Worm (Caenorhabditis elegans) whole organism, L1 larva: ENCODE results near the gene T02B11.9.
A peak's percentile ranks its signal among the peaks of the same experiment; 100 is the strongest.

Experiments used
- C16A3.4 ChIP-seq: fragments of 150-350 bp; optimal IDR thresholded peaks from 2 replicates; lab custom pipeline; 2014; ENCODE audit warnings: missing biosample characterization, missing genetic modification characterization
- C34B4.2 ChIP-seq: sonication (generic microtip); optimal IDR thresholded peaks from 2 replicates; lab custom pipeline; 2017; ENCODE audit warnings: mild to moderate bottlenecking, missing genetic modification characterization, missing compliant biosample characterization
- F16B12.6 ChIP-seq: fragments of 150-350 bp; optimal IDR thresholded peaks from 2 replicates; lab custom pipeline; 2014; ENCODE audit warnings: missing biosample characterization, missing genetic modification characterization
- ama-1 ChIP-seq: fragments of 150-350 bp; optimal IDR thresholded peaks from 2 replicates; lab custom pipeline; 2014
- blmp-1 ChIP-seq: fragments of 150-350 bp; optimal IDR thresholded peaks from 2 replicates; lab custom pipeline; 2014; ENCODE audit warnings: missing biosample characterization, missing genetic modification characterization
- ceh-63 ChIP-seq: fragments of 200-800 bp; sonication (Bioruptor generic); optimal IDR thresholded peaks from 2 replicates; lab custom pipeline; 2018; ENCODE audit warnings: mild to moderate bottlenecking, missing genetic modification characterization, missing compliant biosample characterization
- ceh-90 ChIP-seq: sonication (generic microtip); optimal IDR thresholded peaks from 2 replicates; lab custom pipeline; 2016; ENCODE audit warnings: missing genetic modification characterization, missing compliant biosample characterization
- dpl-1 ChIP-seq, 3 experiments: fragments of 150-350 bp in 2 of 3; sonication (generic microtip) in 1 of 3; optimal IDR thresholded peaks; 2 replicates each; lab custom pipeline; 2014 to 2017; ENCODE audit warnings: missing biosample characterization in 3 of 3, missing genetic modification characterization in 3 of 3, missing genetic modification reagents in 3 of 3
- efl-1 ChIP-seq, 4 experiments: fragments of 150-350 bp; optimal IDR thresholded peaks in 3 of 4; peaks in 1 of 4; 1 replicate in 1 of 4; 2 replicates in 3 of 4; lab custom pipeline; 2014; ENCODE audit warnings: missing biosample characterization in 2 of 4, missing genetic modification characterization in 2 of 4, missing genetic modification reagents in 2 of 4
- efl-3 ChIP-seq: fragments of 200-800 bp; sonication (Bioruptor generic); optimal IDR thresholded peaks from 2 replicates; lab custom pipeline; 2018; ENCODE audit warnings: mild to moderate bottlenecking, missing genetic modification characterization, missing compliant biosample characterization
- egl-13 ChIP-seq: sonication (generic microtip); optimal IDR thresholded peaks from 2 replicates; lab custom pipeline; 2016; ENCODE audit warnings: missing genotype, missing genetic modification reagents, missing genetic modification characterization, missing compliant biosample characterization
- ets-5 ChIP-seq: fragments of 200-800 bp; sonication (Bioruptor generic); IDR thresholded peaks from 2 replicates; pipeline ENCODE4 v1.3.6; 2022; ENCODE audit warnings: missing genetic modification characterization, missing compliant biosample characterization
- fkh-10 ChIP-seq: sonication (generic microtip); optimal IDR thresholded peaks from 2 replicates; lab custom pipeline; 2017; ENCODE audit warnings: missing biosample characterization, missing genetic modification reagents, missing genetic modification characterization
- fos-1 ChIP-seq: fragments of 150-350 bp; optimal IDR thresholded peaks from 2 replicates; lab custom pipeline; 2014; ENCODE audit warnings: missing biosample characterization, missing genetic modification characterization
- hpl-2 ChIP-seq: fragments of 150-350 bp; optimal IDR thresholded peaks from 2 replicates; lab custom pipeline; 2014; ENCODE audit warnings: missing biosample characterization, missing genetic modification reagents, missing genetic modification characterization
- irx-1 ChIP-seq: sonication (generic microtip); optimal IDR thresholded peaks from 2 replicates; lab custom pipeline; 2016; ENCODE audit warnings: missing genetic modification characterization, missing compliant biosample characterization
- lin-14 ChIP-seq: fragments of 200-800 bp; sonication (Bioruptor generic); optimal IDR thresholded peaks from 2 replicates; lab custom pipeline; 2018; ENCODE audit warnings: mild to moderate bottlenecking, missing genetic modification characterization, moderate library complexity, missing compliant biosample characterization
- lir-3 ChIP-seq: sonication (generic microtip); optimal IDR thresholded peaks from 2 replicates; lab custom pipeline; 2016; ENCODE audit warnings: mild to moderate bottlenecking, missing genetic modification characterization, moderate library complexity, missing compliant biosample characterization; ENCODE audit not compliant: poor library complexity
- lsy-2 ChIP-seq, 2 experiments: fragments of 150-350 bp; optimal IDR thresholded peaks; 2 replicates each; lab custom pipeline; 2014; ENCODE audit warnings: missing biosample characterization in 2 of 2, missing genetic modification characterization in 2 of 2
- mep-1 ChIP-seq: fragments of 150-350 bp; optimal IDR thresholded peaks from 2 replicates; lab custom pipeline; 2014; ENCODE audit warnings: missing biosample characterization, missing genetic modification characterization
- nhr-11 ChIP-seq: fragments of 150-350 bp; optimal IDR thresholded peaks from 2 replicates; lab custom pipeline; 2014; ENCODE audit warnings: missing biosample characterization, missing genetic modification characterization
- nhr-20 ChIP-seq: sonication (generic microtip); optimal IDR thresholded peaks from 2 replicates; lab custom pipeline; 2016; ENCODE audit warnings: mild to moderate bottlenecking, missing genetic modification characterization, missing compliant biosample characterization
- nhr-237 ChIP-seq: fragments of 150-350 bp; optimal IDR thresholded peaks from 2 replicates; lab custom pipeline; 2014; ENCODE audit warnings: missing biosample characterization, missing genetic modification characterization
- nhr-76 ChIP-seq: sonication (generic microtip); optimal IDR thresholded peaks from 2 replicates; lab custom pipeline; 2017; ENCODE audit warnings: missing biosample characterization, missing genetic modification characterization
- nhr-77 ChIP-seq: fragments of 150-350 bp; optimal IDR thresholded peaks from 2 replicates; lab custom pipeline; 2014; ENCODE audit warnings: missing biosample characterization, missing genetic modification characterization
- nhr-85 ChIP-seq: sonication (generic microtip); peaks from one replicate; lab custom pipeline; 2016; ENCODE audit warnings: missing genetic modification characterization, inconsistent platforms, missing compliant biosample characterization
- nhr-90 ChIP-seq: sonication (generic microtip); optimal IDR thresholded peaks from 2 replicates; lab custom pipeline; 2016; ENCODE audit warnings: mild to moderate bottlenecking, missing genetic modification characterization, missing compliant biosample characterization; ENCODE audit not compliant: poor library complexity
- rnt-1 ChIP-seq: sonication (generic microtip); optimal IDR thresholded peaks from 2 replicates; lab custom pipeline; 2016; ENCODE audit warnings: mild to moderate bottlenecking, missing genetic modification characterization, moderate library complexity, missing compliant biosample characterization
- skn-1 ChIP-seq: fragments of 150-350 bp; optimal IDR thresholded peaks from 2 replicates; lab custom pipeline; 2014; ENCODE audit warnings: missing biosample characterization, missing genetic modification characterization
- snpc-4 ChIP-seq: fragments of 150-350 bp; optimal IDR thresholded peaks from 2 replicates; lab custom pipeline; 2014; ENCODE audit warnings: missing biosample characterization, missing genetic modification characterization
- sox-4 ChIP-seq: sonication (generic microtip); optimal IDR thresholded peaks from 2 replicates; lab custom pipeline; 2016; ENCODE audit warnings: missing genetic modification characterization, missing compliant biosample characterization
- swsn-7 ChIP-seq: sonication (generic microtip); optimal IDR thresholded peaks from 2 replicates; lab custom pipeline; 2016; ENCODE audit warnings: missing genetic modification characterization, missing compliant biosample characterization
- unc-30 ChIP-seq: sonication (generic microtip); optimal IDR thresholded peaks from 2 replicates; lab custom pipeline; 2017; ENCODE audit warnings: missing biosample characterization, missing genetic modification characterization
- unc-62 ChIP-seq: fragments of 150-350 bp; optimal IDR thresholded peaks from 2 replicates; lab custom pipeline; 2014; ENCODE audit warnings: missing biosample characterization, missing genetic modification reagents, missing genetic modification characterization
- vab-15 ChIP-seq: sonication (generic microtip); optimal IDR thresholded peaks from 2 replicates; lab custom pipeline; 2017; ENCODE audit warnings: missing genotype, mild to moderate bottlenecking, missing genetic modification characterization, missing compliant biosample characterization
- ztf-11 ChIP-seq, 2 experiments: sonication (generic microtip); optimal IDR thresholded peaks; 2 replicates each; lab custom pipeline; 2016 to 2017; ENCODE audit warnings: missing genetic modification characterization in 2 of 2, missing biosample characterization in 1 of 2, missing compliant biosample characterization in 1 of 2

The T02B11.9 gene

DNA sequence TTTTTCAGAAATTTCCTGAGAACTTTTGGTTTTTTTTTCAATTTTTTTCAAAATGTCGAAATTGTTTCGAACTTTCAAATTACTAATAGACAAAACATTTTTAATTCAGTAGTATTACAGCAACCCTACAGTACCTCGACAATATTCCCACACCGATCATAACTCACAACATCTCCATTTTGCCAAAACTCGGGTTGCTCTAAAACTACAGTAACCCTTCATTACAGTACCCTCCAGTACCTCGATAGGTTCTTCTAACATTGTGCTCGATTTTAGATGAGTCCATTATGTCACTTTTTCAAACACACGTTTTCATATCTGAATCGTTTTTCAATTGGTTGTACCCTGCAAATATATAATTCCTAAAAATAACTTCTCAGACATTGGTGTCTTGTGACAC is 27.0 kb upstream of the T02B11.9 start:
- TF ChIP-seq efl-1 (optimal IDR thresholded peaks at IDR 0.05; lab: Kevin White, UChicago) (no peak), efl-1 (GFP tag; optimal IDR thresholded peaks at IDR 0.05 in 1 of 2; lab: Kevin White, UChicago) (peak in 1 of 2 experiments; percentile 56), unc-30 (tag; lab: Kevin White, UChicago) (no peak), ama-1 (lab: Kevin White, UChicago) (no peak), nhr-85 (tag; lab: Kevin White, UChicago) (peak; percentile 52)

DNA sequence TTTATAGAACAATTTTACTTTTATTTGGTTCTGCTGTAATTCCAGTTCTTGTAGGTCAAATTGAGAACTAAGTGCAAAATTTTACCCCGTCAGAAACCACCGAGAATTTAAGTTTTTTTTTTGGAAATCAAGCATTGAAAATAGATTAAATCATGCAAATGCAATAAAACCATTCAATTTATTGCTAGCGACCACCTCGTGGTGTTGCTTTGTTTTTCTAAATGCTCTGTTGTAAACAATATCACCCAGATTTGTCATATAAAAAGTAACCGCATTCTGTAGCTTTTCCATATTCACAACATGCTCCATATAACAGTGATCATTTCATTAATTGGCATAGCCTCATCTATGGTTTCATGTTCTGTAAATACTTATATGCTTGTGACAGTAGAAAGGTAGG is 26.5 kb upstream of the T02B11.9 start, which contains the start of gene srbc-12:
TSS of gene srbc-12 (plus strand) at position 301 of the 400 bp plus-strand sequence.
- TF ChIP-seq snpc-4 (tag; lab: Kevin White, UChicago) = no peak
- TF ChIP-seq irx-1 = no peak
- no peak for TF ChIP-seq ztf-11 (tag; optimal IDR thresholded peaks at IDR 0.05; lab: Kevin White, UChicago)
- no peak for TF ChIP-seq nhr-11 (tag; lab: Kevin White, UChicago)
- no peak for TF ChIP-seq unc-62
- no peak for TF ChIP-seq C16A3.4 (tag; lab: Kevin White, UChicago)
- no peak for TF ChIP-seq swsn-7 (tag; lab: Kevin White, UChicago)
- no peak for TF ChIP-seq skn-1 (tag; lab: Kevin White, UChicago)

- TF ChIP-seq C34B4.2 = no peak
- no peak for TF ChIP-seq fos-1 (tag; lab: Kevin White, UChicago)
These were observed 23.9 kb upstream of the T02B11.9 start, which contains the start of gene K09C6.3 for ce11 chrV:852184-852583. TSS of gene K09C6.3 (plus strand) at chrV:852484.

- TF ChIP-seq nhr-76 (tag; lab: Kevin White, UChicago) = no peak
- TF ChIP-seq hpl-2 (GFP tag; lab: Kevin White, UChicago) = no peak
- no peak for TF ChIP-seq lin-14 (GFP tag; lab: Kevin White, UChicago)
- no peak for TF ChIP-seq irx-1
- TF ChIP-seq sox-4 (tag; lab: Kevin White, UChicago) = no peak
- no peak for TF ChIP-seq nhr-20 (tag; lab: Kevin White, UChicago)
- TF ChIP-seq nhr-90 = no peak
- TF ChIP-seq mep-1 = no peak
- no peak for TF ChIP-seq snpc-4 (tag; lab: Kevin White, UChicago)
- TF ChIP-seq ceh-90 (tag; lab: Kevin White, UChicago) = no peak
- TF ChIP-seq nhr-77 = no peak
- TF ChIP-seq efl-3 = no peak
- TF ChIP-seq rnt-1 (tag; lab: Kevin White, UChicago) = no peak
- TF ChIP-seq lir-3 (tag; lab: Kevin White, UChicago) = no peak
- TF ChIP-seq blmp-1 (tag; lab: Kevin White, UChicago) = no peak
- TF ChIP-seq egl-13 (tag; lab: Kevin White, UChicago) = no peak
- TF ChIP-seq vab-15 = no peak
- no peak for TF ChIP-seq F16B12.6 (tag; lab: Kevin White, UChicago)
- TF ChIP-seq nhr-237 = no peak
- TF ChIP-seq nhr-11 (tag; lab: Kevin White, UChicago) = no peak
These were observed 21.1 kb upstream of the T02B11.9 start, which contains the start of gene K09C6.9 for ce11 chrV:854966-855365. TSS of gene K09C6.9 (minus strand) at chrV:855066.

ce11 chrV:856549-856948 is 19.5 kb upstream of the T02B11.9 start, which contains the start of gene K09C6.2:
TSS of gene K09C6.2 (plus strand) at chrV:856849.
- TF ChIP-seq lsy-2 (tag; optimal IDR thresholded peaks at IDR 0.05; lab: Kevin White, UChicago) = no peak
- TF ChIP-seq ceh-63 = no peak
- no peak for TF ChIP-seq ets-5
- no peak for TF ChIP-seq fkh-10 (GFP tag; lab: Kevin White, UChicago)
- no peak for TF ChIP-seq dpl-1 (GFP tag; optimal IDR thresholded peaks at IDR 0.05; lab: Kevin White, UChicago)
- TF ChIP-seq lin-14 (GFP tag; lab: Kevin White, UChicago) = no peak
